Worm (Caenorhabditis elegans) whole organism, L1 larva: Measurements from ENCODE around the gene srlf-5.

Source experiments
- Y116A8C.19 ChIP-seq: sonication (generic microtip); optimal IDR thresholded peaks from 2 replicates; lab custom pipeline; 2016; ENCODE audit warnings: missing compliant biosample characterization, missing genetic modification characterization, borderline replicate concordance
- aha-1 ChIP-seq: fragments of 150-350 bp; optimal IDR thresholded peaks from 2 replicates; lab custom pipeline; 2014; ENCODE audit warnings: missing biosample characterization, missing genetic modification characterization
- alr-1 ChIP-seq: fragments of 200-800 bp; sonication (Bioruptor generic); optimal IDR thresholded peaks from 2 replicates; lab custom pipeline; 2018; ENCODE audit warnings: borderline replicate concordance, mild to moderate bottlenecking, missing genetic modification characterization, missing compliant biosample characterization
- blmp-1 ChIP-seq: fragments of 150-350 bp; optimal IDR thresholded peaks from 2 replicates; lab custom pipeline; 2014; ENCODE audit warnings: missing biosample characterization, missing genetic modification characterization
- ceh-90 ChIP-seq: sonication (generic microtip); optimal IDR thresholded peaks from 2 replicates; lab custom pipeline; 2016; ENCODE audit warnings: missing genetic modification characterization, missing compliant biosample characterization
- ces-1 ChIP-seq: fragments of 150-350 bp; optimal IDR thresholded peaks from 2 replicates; lab custom pipeline; 2014; ENCODE audit warnings: missing biosample characterization, missing genetic modification reagents, missing genetic modification characterization
- efl-1 ChIP-seq, 4 experiments: fragments of 150-350 bp; optimal IDR thresholded peaks in 3 of 4; peaks in 1 of 4; 1 replicate in 1 of 4; 2 replicates in 3 of 4; lab custom pipeline; 2014; ENCODE audit warnings: missing biosample characterization in 2 of 4, missing genetic modification characterization in 2 of 4, missing genetic modification reagents in 2 of 4
- egl-13 ChIP-seq: sonication (generic microtip); optimal IDR thresholded peaks from 2 replicates; lab custom pipeline; 2016; ENCODE audit warnings: missing genotype, missing genetic modification reagents, missing genetic modification characterization, missing compliant biosample characterization
- elt-2 ChIP-seq: sonication (generic microtip); optimal IDR thresholded peaks from 2 replicates; lab custom pipeline; 2016; ENCODE audit warnings: missing genetic modification characterization, mild to moderate bottlenecking, inconsistent platforms, missing compliant biosample characterization, missing genetic modification reagents
- elt-3 ChIP-seq, 6 experiments: fragments of 150-350 bp in 1 of 6; sonication (generic microtip); optimal IDR thresholded peaks; 2 replicates each; lab custom pipeline; 2017 to 2018; ENCODE audit warnings: missing biosample characterization in 6 of 6, missing genetic modification characterization in 6 of 6, inconsistent platforms in 1 of 6
- ets-5 ChIP-seq: fragments of 200-800 bp; sonication (Bioruptor generic); IDR thresholded peaks from 2 replicates; pipeline ENCODE4 v1.3.6; 2022; ENCODE audit warnings: missing genetic modification characterization, missing compliant biosample characterization
- fos-1 ChIP-seq: fragments of 150-350 bp; optimal IDR thresholded peaks from 2 replicates; lab custom pipeline; 2014; ENCODE audit warnings: missing biosample characterization, missing genetic modification characterization
- hpl-2 ChIP-seq: fragments of 150-350 bp; optimal IDR thresholded peaks from 2 replicates; lab custom pipeline; 2014; ENCODE audit warnings: missing biosample characterization, missing genetic modification reagents, missing genetic modification characterization
- jun-1 ChIP-seq: fragments of 150-350 bp; optimal IDR thresholded peaks from 2 replicates; lab custom pipeline; 2014; ENCODE audit warnings: missing biosample characterization, missing genetic modification reagents, missing genetic modification characterization
- lin-14 ChIP-seq: fragments of 200-800 bp; sonication (Bioruptor generic); optimal IDR thresholded peaks from 2 replicates; lab custom pipeline; 2018; ENCODE audit warnings: mild to moderate bottlenecking, missing genetic modification characterization, moderate library complexity, missing compliant biosample characterization
- mef-2 ChIP-seq: fragments of 150-350 bp; optimal IDR thresholded peaks from 2 replicates; lab custom pipeline; 2014; ENCODE audit warnings: missing biosample characterization, missing genetic modification characterization
- nhr-12 ChIP-seq: sonication (generic microtip); optimal IDR thresholded peaks from 2 replicates; lab custom pipeline; 2017; ENCODE audit warnings: missing biosample characterization, missing genetic modification characterization
- nhr-19 ChIP-seq: fragments of 200-800 bp; sonication (Bioruptor generic); conservative IDR thresholded peaks from 2 replicates; pipeline ENCODE4 v1.3.6; 2022; ENCODE audit warnings: missing genetic modification characterization, missing compliant biosample characterization
- nhr-237 ChIP-seq: fragments of 150-350 bp; optimal IDR thresholded peaks from 2 replicates; lab custom pipeline; 2014; ENCODE audit warnings: missing biosample characterization, missing genetic modification characterization
- nhr-77 ChIP-seq: fragments of 150-350 bp; optimal IDR thresholded peaks from 2 replicates; lab custom pipeline; 2014; ENCODE audit warnings: missing biosample characterization, missing genetic modification characterization
- pqm-1 ChIP-seq: sonication (generic microtip); optimal IDR thresholded peaks from 3 replicates; lab custom pipeline; 2017; ENCODE audit warnings: missing biosample characterization, missing genetic modification characterization
- skn-1 ChIP-seq: fragments of 150-350 bp; optimal IDR thresholded peaks from 2 replicates; lab custom pipeline; 2014; ENCODE audit warnings: missing biosample characterization, missing genetic modification characterization
- snpc-4 ChIP-seq: fragments of 150-350 bp; optimal IDR thresholded peaks from 2 replicates; lab custom pipeline; 2014; ENCODE audit warnings: missing biosample characterization, missing genetic modification characterization
- snu-23 ChIP-seq: sonication (generic microtip); optimal IDR thresholded peaks from 2 replicates; lab custom pipeline; 2016; ENCODE audit warnings: missing genetic modification characterization, missing compliant biosample characterization
- tlp-1 ChIP-seq: fragments of 150-350 bp; optimal IDR thresholded peaks from 2 replicates; lab custom pipeline; 2014; ENCODE audit warnings: missing biosample characterization, missing genetic modification characterization
- unc-30 ChIP-seq: sonication (generic microtip); optimal IDR thresholded peaks from 2 replicates; lab custom pipeline; 2017; ENCODE audit warnings: missing biosample characterization, missing genetic modification characterization
- unc-86 ChIP-seq: sonication (generic microtip); optimal IDR thresholded peaks from 2 replicates; lab custom pipeline; 2016; ENCODE audit warnings: missing genetic modification characterization, missing compliant biosample characterization
- unc-98 ChIP-seq: fragments of 200-800 bp; sonication (Bioruptor generic); IDR thresholded peaks from 2 replicates; pipeline ENCODE4 v1.3.6; 2022; ENCODE audit warnings: missing genetic modification characterization, missing compliant biosample characterization
- zag-1 ChIP-seq: fragments of 150-350 bp; optimal IDR thresholded peaks from 2 replicates; lab custom pipeline; 2014; ENCODE audit warnings: missing biosample characterization, missing genetic modification characterization
- ztf-4 ChIP-seq: fragments of 150-350 bp; optimal IDR thresholded peaks from 2 replicates; lab custom pipeline; 2014; ENCODE audit warnings: missing biosample characterization, missing genetic modification characterization

srlf-5 gene

ce11 chrIV:12926639-12927038, at the start of gene srlf-5:
srlf-5 (minus strand) TSS chrIV:12926739.
- TF ChIP-seq unc-98 (GFP tag; lab: Robert Waterston, UW) (no peak), nhr-237 (tag; lab: Kevin White, UChicago) (no peak), tlp-1 (tag; lab: Kevin White, UChicago) (no peak), ztf-4 (tag; lab: Kevin White, UChicago) (no peak), alr-1 (tag; lab: Kevin White, UChicago) (no peak)

ce11 chrIV:12975981-12976380, 49.4 kb upstream of the srlf-5 start, which contains the start of gene dod-17:
dod-17 (plus strand) TSS chrIV:12976303.
- peak; percentile 40 for TF ChIP-seq elt-2
- TF ChIP-seq nhr-12 (tag; lab: Kevin White, UChicago) = no peak
- TF ChIP-seq, all 84 proteins: peak for 1

ce11 chrIV:12973336-12973735, 46.8 kb upstream of the srlf-5 start, which contains the start of gene F55G11.4:
F55G11.4 (plus strand) TSS chrIV:12973624.
- no peak for TF ChIP-seq ceh-90 (tag; lab: Kevin White, UChicago)
- no peak for TF ChIP-seq nhr-77 (tag; lab: Kevin White, UChicago)
- peak; percentile 77 for TF ChIP-seq elt-2
- TF ChIP-seq snu-23 (GFP tag; lab: Kevin White, UChicago) = no peak

DNA sequence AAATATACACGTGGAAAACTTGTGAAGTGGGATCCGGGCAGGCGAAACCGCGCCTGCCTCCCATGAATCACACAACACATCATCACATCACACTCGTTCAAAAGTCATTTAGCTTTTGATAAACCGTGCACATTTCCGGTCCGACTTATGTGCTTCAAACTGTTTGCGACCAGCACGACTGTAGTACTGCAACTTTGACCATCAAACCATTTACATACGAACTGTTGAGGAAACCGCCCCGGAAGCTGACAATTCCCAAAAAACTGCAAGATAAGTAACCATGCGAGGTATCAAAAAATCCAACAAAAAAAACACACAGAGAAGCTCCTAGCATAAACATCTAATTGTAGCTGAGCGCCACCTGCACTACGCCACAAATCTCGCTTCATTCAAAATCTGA, 46.2 kb upstream of the srlf-5 start:
- TF ChIP-seq nhr-77 (tag; lab: Kevin White, UChicago) (no peak), elt-3 (tag; optimal IDR thresholded peaks at IDR 0.05; lab: Kevin White, UChicago) (no peak), lin-14 (GFP tag; lab: Kevin White, UChicago) (no peak), unc-98 (GFP tag; lab: Robert Waterston, UW) (no peak), Y116A8C.19 (tag; lab: Kevin White, UChicago) (no peak), fos-1 (tag; lab: Kevin White, UChicago) (no peak), nhr-19 (GFP tag; lab: Robert Waterston, UW) (no peak), unc-86 (tag; lab: Kevin White, UChicago) (no peak), unc-30 (tag; lab: Kevin White, UChicago) (no peak), aha-1 (tag; lab: Kevin White, UChicago) (no peak), jun-1 (tag; lab: Kevin White, UChicago) (no peak), snpc-4 (tag; lab: Kevin White, UChicago) (no peak)

- TF ChIP-seq egl-13 (tag; lab: Kevin White, UChicago) (no peak), blmp-1 (tag; lab: Kevin White, UChicago) (no peak), ztf-4 (tag; lab: Kevin White, UChicago) (no peak), elt-2 (peak; percentile 93), nhr-19 (GFP tag; lab: Robert Waterston, UW) (no peak), snu-23 (GFP tag; lab: Kevin White, UChicago) (no peak), ets-5 (no peak), ceh-90 (tag; lab: Kevin White, UChicago) (no peak), zag-1 (tag; lab: Kevin White, UChicago) (no peak)
Measured at ce11 chrIV:12971994-12972520, 45.5 kb upstream of the srlf-5 start.

ce11 chrIV:12969141-12969540, 42.6 kb upstream of the srlf-5 start, which contains the start of gene F55G11.2:
F55G11.2 (minus strand) TSS chrIV:12969289.
- TF ChIP-seq unc-98 (GFP tag; lab: Robert Waterston, UW) (no peak), efl-1 (optimal IDR thresholded peaks at IDR 0.05; lab: Kevin White, UChicago) (no peak), efl-1 (GFP tag; optimal IDR thresholded peaks at IDR 0.05 in 1 of 2; lab: Kevin White, UChicago) (peak in 1 of 2 experiments; percentile 87), skn-1 (tag; lab: Kevin White, UChicago) (peak; percentile 6), pqm-1 (no peak), elt-2 (peak; percentile 86)

- TF ChIP-seq hpl-2 = no peak
- no peak for TF ChIP-seq ces-1 (GFP tag; lab: Kevin White, UChicago)
- TF ChIP-seq mef-2 (tag; lab: Kevin White, UChicago) = no peak
- TF ChIP-seq skn-1 (tag; lab: Kevin White, UChicago) = no peak
- TF ChIP-seq aha-1 (tag; lab: Kevin White, UChicago) = no peak
Measured at ce11 chrIV:12967303-12967702, 40.8 kb upstream of the srlf-5 start.
